Fruit fly (Drosophila melanogaster): ENCODE data around the gene NimC4.

dm6 chr2L:14011591-14012303, 35.6 kb upstream of the NimC4 start:
- TF ChIP-seq CG7368 (GFP tag; optimal IDR thresholded peaks at IDR 0.05) (no peak), CG8632 (GFP tag; optimal IDR thresholded peaks at IDR 0.05) (no peak), CG8119 (GFP tag; IDR thresholded peaks at IDR 0.05) (no peak; the same call in 2 of the 3 replicates), Gug (GFP tag; IDR thresholded peaks at IDR 0.05) (no peak), CG6792 (GFP tag; optimal IDR thresholded peaks at IDR 0.05) (no peak), lz (GFP tag; optimal IDR thresholded peaks at IDR 0.05) (no peak)
